Fruit fly (Drosophila melanogaster) whole organism, embryonic: ENCODE measurements around the gene nkt.

Experiments used
- B-H1 ChIP-seq: fragments of 200-800 bp; sonication (Bioruptor generic); IDR thresholded peaks from 3 replicates; pipeline ENCODE4 v1.3.6; 2022; ENCODE audit warnings: missing biosample characterization, missing genetic modification characterization
- Bdp1 ChIP-seq: fragments of 200-800 bp; sonication (Bioruptor generic); optimal IDR thresholded peaks from 3 replicates; lab custom pipeline; 2016; ENCODE audit warnings: missing biosample characterization, missing genetic modification characterization
- BtbVII ChIP-seq: fragments of 200-800 bp; sonication (Bioruptor generic); optimal IDR thresholded peaks from 3 replicates; lab custom pipeline; 2017; ENCODE audit warnings: missing biosample characterization, mild to moderate bottlenecking, missing genetic modification characterization
- CG11093 ChIP-seq: fragments of 200-800 bp; sonication (Bioruptor generic); IDR thresholded peaks from 3 replicates; pipeline ENCODE4 v1.3.6; 2022; ENCODE audit warnings: missing biosample characterization, missing genetic modification characterization
- CG11695 ChIP-seq: fragments of 200-800 bp; sonication (Bioruptor generic); IDR thresholded peaks from 3 replicates; pipeline ENCODE4 v1.3.6; 2022; ENCODE audit warnings: missing biosample characterization, missing genetic modification characterization
- CG12071 ChIP-seq: fragments of 200-800 bp; sonication (Bioruptor generic); optimal IDR thresholded peaks from 3 replicates; lab custom pipeline; 2018; ENCODE audit warnings: missing biosample characterization, mild to moderate bottlenecking, missing genetic modification characterization
- CG12104 ChIP-seq: fragments of 200-800 bp; sonication (Bioruptor generic); optimal IDR thresholded peaks from 3 replicates; lab custom pipeline; 2016; ENCODE audit warnings: missing biosample characterization, missing genetic modification characterization
- CG12769 ChIP-seq: fragments of 200-800 bp; sonication (Bioruptor generic); optimal IDR thresholded peaks from 2 replicates; lab custom pipeline; 2019; ENCODE audit warnings: missing biosample characterization, mild to moderate bottlenecking, missing genetic modification characterization, moderate library complexity
- CG15514 ChIP-seq: fragments of 200-800 bp; sonication (Bioruptor generic); optimal IDR thresholded peaks from 3 replicates; lab custom pipeline; 2017; ENCODE audit warnings: missing biosample characterization, missing genetic modification characterization, mild to moderate bottlenecking, moderate library complexity, missing genetic modification reagents
- CG1792 ChIP-seq: fragments of 200-800 bp; sonication (Bioruptor generic); optimal IDR thresholded peaks from 2 replicates; lab custom pipeline; 2016; ENCODE audit warnings: missing biosample characterization, missing genetic modification characterization
- CG18011 ChIP-seq: fragments of 200-800 bp; sonication (Bioruptor generic); optimal IDR thresholded peaks from 2 replicates; lab custom pipeline; 2017; ENCODE audit warnings: missing biosample characterization, missing genetic modification characterization, mild to moderate bottlenecking, moderate library complexity, missing genotype
- CG1832 ChIP-seq: fragments of 200-800 bp; sonication (Bioruptor generic); optimal IDR thresholded peaks from 2 replicates; lab custom pipeline; 2017; ENCODE audit warnings: missing biosample characterization, mild to moderate bottlenecking, missing genetic modification characterization, inconsistent platforms
- CG18599 ChIP-seq: fragments of 200-800 bp; sonication (Bioruptor generic); optimal IDR thresholded peaks from 3 replicates; lab custom pipeline; 2017; ENCODE audit warnings: missing biosample characterization, missing genetic modification characterization, mild to moderate bottlenecking, moderate library complexity, missing genetic modification reagents
- CG2120 ChIP-seq: fragments of 200-800 bp; sonication (Bioruptor generic); optimal IDR thresholded peaks from 3 replicates; lab custom pipeline; 2016; ENCODE audit warnings: missing biosample characterization, missing genetic modification characterization
- CG2678 ChIP-seq: fragments of 200-800 bp; sonication (Bioruptor generic); optimal IDR thresholded peaks from 3 replicates; lab custom pipeline; 2019; ENCODE audit warnings: missing biosample characterization, mild to moderate bottlenecking, missing genetic modification characterization, moderate library complexity
- CG30020 ChIP-seq: fragments of 200-800 bp; optimal IDR thresholded peaks from 2 replicates; lab custom pipeline; 2019; ENCODE audit warnings: missing biosample characterization, mild to moderate bottlenecking, missing genetic modification characterization, moderate library complexity
- CG3838 ChIP-seq: fragments of 200-800 bp; sonication (Bioruptor generic); optimal IDR thresholded peaks from 3 replicates; lab custom pipeline; 2016; ENCODE audit warnings: missing biosample characterization, missing genetic modification characterization
- CG3847 ChIP-seq: fragments of 200-800 bp; sonication (Bioruptor generic); IDR thresholded peaks from 2 replicates; pipeline ENCODE4 v1.3.6; 2022; ENCODE audit warnings: missing biosample characterization, missing genetic modification characterization
- CG6254 ChIP-seq: fragments of 200-800 bp; sonication (Bioruptor generic); optimal IDR thresholded peaks from 3 replicates; lab custom pipeline; 2017; ENCODE audit warnings: mild to moderate bottlenecking, missing biosample characterization, missing genetic modification reagents, missing genetic modification characterization
- CG6654 ChIP-seq: fragments of 200-800 bp; sonication (Bioruptor generic); optimal IDR thresholded peaks from 2 replicates; lab custom pipeline; 2017; ENCODE audit warnings: missing biosample characterization, mild to moderate bottlenecking, missing genetic modification characterization
- CG6689 ChIP-seq: fragments of 200-800 bp; sonication (Bioruptor generic); IDR thresholded peaks from 2 replicates; pipeline ENCODE4 v1.3.6; 2022; ENCODE audit warnings: missing biosample characterization, missing genetic modification characterization
- CG6765 ChIP-seq: fragments of 200-800 bp; sonication (Bioruptor generic); optimal IDR thresholded peaks from 3 replicates; lab custom pipeline; 2017; ENCODE audit warnings: missing biosample characterization, mild to moderate bottlenecking, missing genetic modification characterization
- CG8290 ChIP-seq, 3 experiments: fragments of 200-800 bp; sonication (Bioruptor generic); optimal IDR thresholded peaks; 2 replicates each; lab custom pipeline; 2016 to 2019; ENCODE audit warnings: missing biosample characterization in 3 of 3, missing genetic modification characterization in 3 of 3, mild to moderate bottlenecking in 2 of 3, moderate library complexity in 1 of 3
- CHES-1-like ChIP-seq: fragments of 200-800 bp; sonication (Bioruptor generic); optimal IDR thresholded peaks from 2 replicates; lab custom pipeline; 2016; ENCODE audit warnings: missing biosample characterization, missing genetic modification characterization
- Deaf1 ChIP-seq: fragments of 200-800 bp; optimal IDR thresholded peaks from 3 replicates; lab custom pipeline; 2019; ENCODE audit warnings: missing biosample characterization, mild to moderate bottlenecking, missing genetic modification characterization, moderate library complexity
- Dp ChIP-seq: fragments of 200-800 bp; sonication (Bioruptor generic); optimal IDR thresholded peaks from 2 replicates; lab custom pipeline; 2018; ENCODE audit warnings: missing biosample characterization, mild to moderate bottlenecking, missing genetic modification characterization, moderate library complexity
- Gsc ChIP-seq: fragments of 200-800 bp; sonication (Bioruptor generic); IDR thresholded peaks from 2 replicates; pipeline ENCODE4 v1.3.6; 2022; ENCODE audit warnings: missing biosample characterization, missing genetic modification characterization
- H2.0 ChIP-seq: fragments of 200-800 bp; sonication (Bioruptor generic); IDR thresholded peaks from 2 replicates; pipeline ENCODE4 v1.3.6; 2022; ENCODE audit warnings: missing biosample characterization, missing genetic modification characterization
- HHEX ChIP-seq: fragments of 200-800 bp; sonication (Bioruptor generic); optimal IDR thresholded peaks from 3 replicates; lab custom pipeline; 2017; ENCODE audit warnings: missing biosample characterization, mild to moderate bottlenecking, missing genetic modification characterization, missing genetic modification reagents
- MBD-R2 ChIP-seq: fragments of 200-800 bp; sonication (Bioruptor generic); IDR thresholded peaks from 2 replicates; pipeline ENCODE4 v1.3.6; 2022; ENCODE audit warnings: missing biosample characterization, missing genetic modification characterization
- Mad ChIP-seq: fragments of 200-800 bp; sonication (Bioruptor generic); optimal IDR thresholded peaks from 2 replicates; lab custom pipeline; 2016; ENCODE audit warnings: missing biosample characterization, missing genetic modification characterization
- Meics ChIP-seq: fragments of 200-800 bp; sonication (Bioruptor generic); optimal IDR thresholded peaks from 2 replicates; lab custom pipeline; 2017; ENCODE audit warnings: missing biosample characterization, mild to moderate bottlenecking, missing genetic modification characterization
- Mrtf ChIP-seq: fragments of 200-800 bp; sonication (Bioruptor generic); IDR thresholded peaks from 3 replicates; pipeline ENCODE4 v1.3.6; 2022; ENCODE audit warnings: missing biosample characterization, missing genetic modification characterization
- Oaz ChIP-seq: fragments of 200-800 bp; sonication (Bioruptor generic); IDR thresholded peaks from 2 replicates; pipeline ENCODE4 v1.3.6; 2022; ENCODE audit warnings: missing biosample characterization, missing genetic modification characterization
- PHDP ChIP-seq: fragments of 200-800 bp; sonication (Bioruptor generic); optimal IDR thresholded peaks from 3 replicates; lab custom pipeline; 2018; ENCODE audit warnings: missing biosample characterization, mild to moderate bottlenecking, missing genetic modification characterization, moderate library complexity
- Sry-β ChIP-seq: fragments of 200-800 bp; sonication (Bioruptor generic); optimal IDR thresholded peaks from 2 replicates; lab custom pipeline; 2018; ENCODE audit warnings: missing biosample characterization, mild to moderate bottlenecking, missing genetic modification characterization, moderate library complexity
- ab ChIP-seq: fragments of 200-800 bp; sonication (Bioruptor generic); optimal IDR thresholded peaks from 2 replicates; lab custom pipeline; 2016; ENCODE audit warnings: missing biosample characterization, missing genetic modification characterization
- ash1 ChIP-seq: fragments of 200-800 bp; sonication (Bioruptor generic); optimal IDR thresholded peaks from 2 replicates; lab custom pipeline; 2018; ENCODE audit warnings: missing biosample characterization, mild to moderate bottlenecking, missing genetic modification characterization
- cas ChIP-seq: fragments of 200-800 bp; sonication (Bioruptor generic); IDR thresholded peaks from 2 replicates; pipeline ENCODE4 v1.3.6; 2022; ENCODE audit warnings: missing biosample characterization, missing genetic modification characterization
- esg ChIP-seq: fragments of 200-800 bp; sonication (Bioruptor generic); conservative IDR thresholded peaks from 2 replicates; pipeline ENCODE4 v1.3.6; 2022; ENCODE audit warnings: missing biosample characterization, missing genetic modification characterization
- eyg ChIP-seq: fragments of 200-800 bp; sonication (Bioruptor generic); optimal IDR thresholded peaks from 3 replicates; lab custom pipeline; 2016; ENCODE audit warnings: missing biosample characterization, missing genetic modification characterization
- ham ChIP-seq: fragments of 200-800 bp; sonication (Bioruptor generic); IDR thresholded peaks from 2 replicates; pipeline ENCODE4 v1.3.6; 2022; ENCODE audit warnings: missing biosample characterization, missing genetic modification characterization
- lab ChIP-seq: fragments of 200-800 bp; sonication (Bioruptor generic); optimal IDR thresholded peaks from 3 replicates; lab custom pipeline; 2017; ENCODE audit warnings: missing biosample characterization, missing genetic modification characterization, mild to moderate bottlenecking, moderate library complexity, missing genetic modification reagents
- p53 ChIP-seq: fragments of 200-800 bp; sonication (Bioruptor generic); optimal IDR thresholded peaks from 2 replicates; lab custom pipeline; 2016; ENCODE audit warnings: missing biosample characterization, missing genetic modification characterization
- pan ChIP-seq, 4 experiments: fragments of >200 bp in 3 of 4; fragments of 200-800 bp in 1 of 4; sonication (Bioruptor generic) in 1 of 4; optimal IDR thresholded peaks in 3 of 4; IDR thresholded peaks in 1 of 4; 2 replicates each; pipeline versions ENCODE4 v1.3.6 to Lab custom; 2017 to 2022; ENCODE audit warnings: missing biosample characterization in 2 of 4, missing genetic modification characterization in 2 of 4, mixed read lengths in 1 of 4
- ro ChIP-seq: fragments of 200-800 bp; sonication (Bioruptor generic); IDR thresholded peaks from 2 replicates; pipeline ENCODE4 v1.3.6; 2022; ENCODE audit warnings: missing biosample characterization, missing genetic modification characterization
- sima ChIP-seq: fragments of 200-800 bp; sonication (Bioruptor generic); optimal IDR thresholded peaks from 2 replicates; lab custom pipeline; 2016; ENCODE audit warnings: missing biosample characterization, missing genetic modification characterization
- sug ChIP-seq: fragments of 200-800 bp; optimal IDR thresholded peaks from 2 replicates; lab custom pipeline; 2019; ENCODE audit warnings: missing biosample characterization, mild to moderate bottlenecking, missing genetic modification characterization, moderate library complexity
- tgo ChIP-seq: fragments of 200-800 bp; sonication (Bioruptor generic); IDR thresholded peaks from 3 replicates; pipeline ENCODE4 v1.3.6; 2022; ENCODE audit warnings: missing biosample characterization, missing genetic modification characterization
- wek ChIP-seq: fragments of 200-800 bp; sonication (Bioruptor generic); optimal IDR thresholded peaks from 3 replicates; lab custom pipeline; 2018; ENCODE audit warnings: missing biosample characterization, mild to moderate bottlenecking, missing genetic modification characterization, moderate library complexity
- zfh2 ChIP-seq: fragments of 200-800 bp; sonication (Bioruptor generic); optimal IDR thresholded peaks from 2 replicates; lab custom pipeline; 2016; ENCODE audit warnings: missing biosample characterization, missing genetic modification characterization

The nkt gene

DNA sequence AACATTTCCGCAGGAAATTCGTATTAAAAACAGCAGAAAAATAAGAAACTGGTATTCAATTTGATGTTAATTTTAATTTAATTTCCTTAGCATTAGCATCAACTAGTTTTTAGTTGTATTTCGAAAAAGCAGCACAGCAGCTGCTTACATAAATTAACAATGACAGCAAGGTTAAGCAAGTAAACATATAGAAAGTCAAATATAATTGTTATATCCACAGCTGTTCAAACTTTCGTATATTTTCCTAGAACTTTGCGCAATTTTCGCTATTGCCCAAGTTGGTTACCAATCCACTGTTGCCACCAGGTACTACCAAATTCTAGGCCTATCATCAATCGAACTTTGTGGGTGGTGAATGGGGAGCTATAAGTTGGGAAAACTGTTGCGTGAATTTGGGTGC, 11.1 kb upstream of the nkt start (continued):
- TF ChIP-seq CHES-1-like (GFP tag; lab: Kevin White, UChicago): no peak
- TF ChIP-seq cas (GFP tag; lab: Robert Waterston, UW): no peak
- TF ChIP-seq HHEX (GFP tag; lab: Kevin White, UChicago): peak; percentile 2
- no peak for TF ChIP-seq CG2120 (GFP tag; lab: Kevin White, UChicago)
- no peak for TF ChIP-seq ham (GFP tag; lab: Robert Waterston, UW)
- TF ChIP-seq ro (GFP tag; lab: Robert Waterston, UW): no peak
- no peak for TF ChIP-seq CG18011 (GFP tag; lab: Kevin White, UChicago)
- TF ChIP-seq Mad (GFP tag; lab: Kevin White, UChicago): no peak
- TF ChIP-seq CG2678 (tag; lab: Kevin White, UChicago): peak; percentile 19
- no peak for TF ChIP-seq CG6654 (GFP tag; lab: Kevin White, UChicago)
- no peak for TF ChIP-seq sima (GFP tag; lab: Kevin White, UChicago)
- TF ChIP-seq CG11695: no peak
- TF ChIP-seq CG3847 (GFP tag; lab: Robert Waterston, UW): no peak
- TF ChIP-seq CG12769 (tag; lab: Kevin White, UChicago): peak; percentile 26
- TF ChIP-seq CG15514: peak; percentile 19
- no peak for TF ChIP-seq MBD-R2 (GFP tag; lab: Robert Waterston, UW)
- no peak for TF ChIP-seq H2.0 (GFP tag; lab: Robert Waterston, UW)
- peak; percentile 56 for TF ChIP-seq lab (GFP tag; lab: Kevin White, UChicago)
- no peak for TF ChIP-seq CG8290 (GFP tag; optimal IDR thresholded peaks at IDR 0.05; lab: Kevin White, UChicago)
- peak in 1 of 2 experiments; percentile 42 for TF ChIP-seq CG8290 (tag; optimal IDR thresholded peaks at IDR 0.05; lab: Kevin White, UChicago)
- TF ChIP-seq CG30020: no peak
- peak; percentile 12 for TF ChIP-seq CG18599 (GFP tag; lab: Kevin White, UChicago)
- TF ChIP-seq CG11093 (GFP tag; lab: Robert Waterston, UW): no peak
- TF ChIP-seq Mrtf: no peak
- no peak for TF ChIP-seq zfh2 (GFP tag; lab: Kevin White, UChicago)
- TF ChIP-seq Oaz (GFP tag; lab: Robert Waterston, UW): no peak
- TF ChIP-seq BtbVII: no peak
- no peak for TF ChIP-seq CG1792
- no peak for TF ChIP-seq ash1 (GFP tag; lab: Kevin White, UChicago)
- no peak for TF ChIP-seq Deaf1 (tag; lab: Kevin White, UChicago)
- TF ChIP-seq CG12071 (GFP tag; lab: Kevin White, UChicago): peak; percentile 22
- no peak for TF ChIP-seq Gsc
- no peak for TF ChIP-seq CG6765 (GFP tag; lab: Kevin White, UChicago)
- no peak for TF ChIP-seq tgo (GFP tag; lab: Robert Waterston, UW)
- TF ChIP-seq PHDP (tag; lab: Kevin White, UChicago): peak; percentile 24
- TF ChIP-seq CG1832 (GFP tag; lab: Kevin White, UChicago): no peak
- no peak for TF ChIP-seq p53 (GFP tag; lab: Kevin White, UChicago)
- TF ChIP-seq wek: no peak
- TF ChIP-seq CG6254 (GFP tag; lab: Kevin White, UChicago): no peak
- TF ChIP-seq sug: no peak
- no peak for TF ChIP-seq CG3838 (GFP tag; lab: Kevin White, UChicago)
- peak; percentile 35 for TF ChIP-seq Meics (GFP tag; lab: Kevin White, UChicago)
- no peak for TF ChIP-seq eyg (GFP tag; lab: Kevin White, UChicago)
- no peak for TF ChIP-seq B-H1
- TF ChIP-seq pan (optimal IDR thresholded peaks at IDR 0.05; lab: Kevin White, UChicago): no peak
- no peak for TF ChIP-seq pan (GFP tag; optimal IDR thresholded peaks at IDR 0.05 in 1 of 2, IDR thresholded peaks at IDR 0.05 in 1 of 2)
- TF ChIP-seq Bdp1: no peak
- TF ChIP-seq ab (GFP tag; lab: Kevin White, UChicago): no peak
- no peak for TF ChIP-seq Sry-β (GFP tag; lab: Kevin White, UChicago)
- no peak for TF ChIP-seq CG6689
- TF ChIP-seq CG12104 (GFP tag; lab: Kevin White, UChicago): no peak
- no peak for TF ChIP-seq esg
- no peak for TF ChIP-seq Dp (GFP tag; lab: Kevin White, UChicago)
